Worm (Caenorhabditis elegans) whole organism, young adult: ENCODE measurements around the gene B0457.6.

ENCODE experiments used
- F49E8.2 ChIP-seq: sonication (generic microtip); optimal IDR thresholded peaks from 3 replicates; lab custom pipeline; 2017; ENCODE audit warnings: missing genetic modification characterization, mild to moderate bottlenecking, missing compliant biosample characterization, antibody characterized with exemption, moderate library complexity; ENCODE audit not compliant: insufficient read depth
- chd-7 ChIP-seq: sonication (generic microtip); optimal IDR thresholded peaks from 2 replicates; lab custom pipeline; 2016; ENCODE audit warnings: mild to moderate bottlenecking, missing genetic modification characterization, moderate library complexity, missing compliant biosample characterization
- him-1 ChIP-seq: sonication (generic microtip); optimal IDR thresholded peaks from 2 replicates; lab custom pipeline; 2016; ENCODE audit warnings: missing genotype, missing genetic modification reagents, missing genetic modification characterization, missing compliant biosample characterization
- repo-1 ChIP-seq: sonication (generic microtip); optimal IDR thresholded peaks from 2 replicates; lab custom pipeline; 2017; ENCODE audit warnings: mild to moderate bottlenecking, missing genetic modification characterization, missing compliant biosample characterization
- unc-62 ChIP-seq: fragments of 150-350 bp; optimal IDR thresholded peaks from 2 replicates; lab custom pipeline; 2014; ENCODE audit warnings: missing biosample characterization, missing genetic modification reagents, missing genetic modification characterization
- ztf-25 ChIP-seq: fragments of 200-800 bp; sonication (Bioruptor generic); IDR thresholded peaks from 2 replicates; pipeline ENCODE4 v1.3.6; 2022; ENCODE audit warnings: missing genetic modification reagents, missing genetic modification characterization, missing compliant biosample characterization
- ztf-28 ChIP-seq: fragments of 200-800 bp; sonication (Bioruptor generic); IDR thresholded peaks from 2 replicates; pipeline ENCODE4 v1.3.6; 2022; ENCODE audit warnings: missing genetic modification reagents, missing genetic modification characterization, missing compliant biosample characterization

DNA sequence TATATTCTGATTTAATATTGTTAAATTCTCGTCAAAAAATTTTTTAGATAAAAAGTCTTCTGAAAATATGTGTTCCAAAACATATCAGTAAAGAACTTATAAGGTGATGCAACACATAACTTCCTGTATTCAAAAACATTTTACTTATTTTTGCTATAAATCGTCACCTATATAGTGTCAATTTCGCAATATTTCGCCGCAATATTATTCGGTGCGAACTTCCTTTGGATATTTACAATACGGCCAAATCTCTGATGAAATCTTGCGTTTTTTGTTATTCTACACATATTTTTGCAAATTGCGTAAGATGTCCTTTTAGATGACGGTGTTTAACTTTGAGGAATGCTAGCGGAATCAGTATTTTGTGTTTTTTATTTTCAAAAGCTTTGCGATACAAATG is 767 bp upstream of the B0457.6 start:
- TF ChIP-seq ztf-28 (no peak), repo-1 (tag; lab: Kevin White, UChicago) (no peak), unc-62 (GFP tag; lab: Kevin White, UChicago) (no peak), F49E8.2 (tag; lab: Kevin White, UChicago) (no peak), ztf-25 (no peak), chd-7 (tag; lab: Kevin White, UChicago) (no peak), him-1 (tag; lab: Kevin White, UChicago) (no peak)
